ENCODE assay signal across 4 fruit fly cellular contexts in the genomic region with DNA sequence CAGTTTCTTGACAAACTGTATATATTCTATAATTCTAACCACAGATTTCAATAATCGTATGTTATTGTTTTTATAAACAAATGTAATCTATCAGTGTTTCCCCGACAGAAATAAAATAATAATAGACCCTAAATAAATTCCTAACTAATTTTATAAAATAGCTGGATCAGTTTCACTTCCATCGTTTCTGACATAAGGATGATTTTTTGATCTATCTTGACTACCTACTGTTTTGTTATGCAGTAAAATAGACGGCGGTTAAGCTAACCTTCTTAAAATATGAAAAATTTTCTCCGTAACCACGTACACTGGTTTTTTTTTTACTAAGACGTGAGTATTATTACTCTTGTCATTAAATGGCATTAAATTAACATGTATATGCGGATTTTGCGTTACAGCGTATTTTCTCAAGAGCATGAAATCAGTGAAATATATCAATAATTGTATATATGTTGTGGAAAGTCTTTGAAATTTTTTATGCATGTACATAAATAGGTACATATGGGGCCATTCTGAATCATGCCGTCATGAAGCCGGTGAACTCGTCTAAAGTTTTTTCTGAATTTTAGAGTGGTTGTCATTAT.
A peak's percentile ranks its signal among the peaks of the same experiment; 100 is the strongest.
TF ChIP-seq lines count a peak whose summit lies in the region.

No protein-coding gene starts in this region.

- TF ChIP-seq CTCF in whole organism, embryonic (GFP tag; optimal IDR thresholded peaks at IDR 0.05; lab: Kevin White, UChicago): no peak

TF ChIP-seq in whole organism, adult, 20 proteins besides CTCF, POLR2A, EP300 and RAD21:
- no peak for TF ChIP-seq Clk (GFP tag; optimal IDR thresholded peaks at IDR 0.05; lab: Kevin White, UChicago)
- TF ChIP-seq CG33017 (tag; optimal IDR thresholded peaks at IDR 0.05; lab: Kevin White, UChicago): no peak
- peak; percentile 55 for TF ChIP-seq kay (GFP tag; lab: Kevin White, UChicago; ENCODE audit: borderline replicate concordance)
- TF ChIP-seq pad (GFP tag; optimal IDR thresholded peaks at IDR 0.05; lab: Kevin White, UChicago): no peak
- TF ChIP-seq Hr96 (GFP tag; optimal IDR thresholded peaks at IDR 0.05; lab: Kevin White, UChicago): no peak
- no peak for TF ChIP-seq toe (GFP tag; optimal IDR thresholded peaks at IDR 0.05; lab: Kevin White, UChicago)
- no peak for TF ChIP-seq Crg-1 (GFP tag; optimal IDR thresholded peaks at IDR 0.05; lab: Kevin White, UChicago)
- TF ChIP-seq CG1620 (GFP tag; optimal IDR thresholded peaks at IDR 0.05; lab: Kevin White, UChicago): no peak
- TF ChIP-seq tj (GFP tag; optimal IDR thresholded peaks at IDR 0.05; lab: Kevin White, UChicago): no peak
- no peak for TF ChIP-seq cic (GFP tag; optimal IDR thresholded peaks at IDR 0.05; lab: Kevin White, UChicago)
- TF ChIP-seq CG7101 (tag; optimal IDR thresholded peaks at IDR 0.05; lab: Kevin White, UChicago): no peak
- no peak for TF ChIP-seq cnc (optimal IDR thresholded peaks at IDR 0.05; lab: Kevin White, UChicago)
- TF ChIP-seq CG5204 (GFP tag; optimal IDR thresholded peaks at IDR 0.05; lab: Kevin White, UChicago): no peak
- TF ChIP-seq CG14711 (tag; optimal IDR thresholded peaks at IDR 0.05; lab: Kevin White, UChicago): no peak
- TF ChIP-seq bab1 (GFP tag; optimal IDR thresholded peaks at IDR 0.05; lab: Kevin White, UChicago): peak; percentile 31

TF ChIP-seq in whole organism, embryonic, 481 proteins besides CTCF, POLR2A, EP300 and RAD21 (continues in another document):
- TF ChIP-seq CG10462 (GFP tag; optimal IDR thresholded peaks at IDR 0.05; lab: Kevin White, UChicago): no peak
- no peak for TF ChIP-seq chn (GFP tag; optimal IDR thresholded peaks at IDR 0.05; lab: Kevin White, UChicago)
- peak; percentile 20 for TF ChIP-seq Lhr (GFP tag; optimal IDR thresholded peaks at IDR 0.05; lab: Kevin White, UChicago)
- peak in 1 of 2 experiments; percentile 2 for TF ChIP-seq eve (GFP tag; optimal IDR thresholded peaks at IDR 0.05; lab: Kevin White, UChicago)
- peak; percentile 97 for TF ChIP-seq CG1024 (GFP tag; IDR thresholded peaks at IDR 0.05; lab: Robert Waterston, UW)
- no peak for TF ChIP-seq Elba2 (GFP tag; optimal IDR thresholded peaks at IDR 0.05; lab: Kevin White, UChicago)
- peak; percentile 97 for TF ChIP-seq ssp (GFP tag; IDR thresholded peaks at IDR 0.05; lab: Robert Waterston, UW)
- TF ChIP-seq CG14667 (GFP tag; IDR thresholded peaks at IDR 0.05; lab: Robert Waterston, UW): peak; percentile 39; the same call in 1 of the 2 replicates
- no peak for TF ChIP-seq CG8290 (GFP tag; optimal IDR thresholded peaks at IDR 0.05; lab: Kevin White, UChicago)
- TF ChIP-seq CG8290 (tag; optimal IDR thresholded peaks at IDR 0.05; lab: Kevin White, UChicago): peak in 1 of 2 experiments; percentile 12
- TF ChIP-seq sqz (GFP tag; optimal IDR thresholded peaks at IDR 0.05; lab: Kevin White, UChicago): peak; percentile 38
- no peak for TF ChIP-seq CG2129 (GFP tag; IDR thresholded peaks at IDR 0.05; lab: Robert Waterston, UW; ENCODE audit: partially characterized antibody)
- TF ChIP-seq vfl (GFP tag; optimal IDR thresholded peaks at IDR 0.05; lab: Kevin White, UChicago): no peak
- no peak for TF ChIP-seq oc (tag; optimal IDR thresholded peaks at IDR 0.05; lab: Kevin White, UChicago)
- TF ChIP-seq aop (GFP tag; IDR thresholded peaks at IDR 0.05; lab: Robert Waterston, UW): no peak
- no peak for TF ChIP-seq CG7271 (tag; optimal IDR thresholded peaks at IDR 0.05; lab: Kevin White, UChicago)
- TF ChIP-seq CG11696 (GFP tag; IDR thresholded peaks at IDR 0.05; lab: Robert Waterston, UW): no peak
- TF ChIP-seq tio (GFP tag; optimal IDR thresholded peaks at IDR 0.05; lab: Kevin White, UChicago): no peak
- TF ChIP-seq CG4617 (GFP tag; optimal IDR thresholded peaks at IDR 0.05; lab: Kevin White, UChicago; ENCODE audit: borderline replicate concordance): peak; percentile 41
- peak; percentile 82 for TF ChIP-seq CG11723 (GFP tag; optimal IDR thresholded peaks at IDR 0.05; lab: Kevin White, UChicago)
- TF ChIP-seq kay (GFP tag; optimal IDR thresholded peaks at IDR 0.05; lab: Kevin White, UChicago): no peak
- no peak for TF ChIP-seq Ada2b (GFP tag; IDR thresholded peaks at IDR 0.05; lab: Robert Waterston, UW)
- no peak for TF ChIP-seq B-H2 (GFP tag; optimal IDR thresholded peaks at IDR 0.05; lab: Kevin White, UChicago)
- no peak for TF ChIP-seq CG15269 (tag; optimal IDR thresholded peaks at IDR 0.05; lab: Kevin White, UChicago)

TF ChIP-seq in whole organism, prepupa, 60 proteins besides CTCF, POLR2A, EP300 and RAD21:
- TF ChIP-seq CG1621 (tag; optimal IDR thresholded peaks at IDR 0.05; lab: Kevin White, UChicago): no peak
- peak; percentile 0 for TF ChIP-seq pdm3 (GFP tag; optimal IDR thresholded peaks at IDR 0.05; lab: Kevin White, UChicago)
- TF ChIP-seq fd85E (GFP tag; optimal IDR thresholded peaks at IDR 0.05; lab: Kevin White, UChicago): no peak
- TF ChIP-seq svp (GFP tag; lab: Kevin White, UChicago): peak; percentile 45

TF ChIP-seq in whole organism, wandering third instar larva, 38 proteins besides CTCF, POLR2A, EP300 and RAD21:
- TF ChIP-seq Dfd (GFP tag; optimal IDR thresholded peaks at IDR 0.05; lab: Kevin White, UChicago) (no peak), CG32264 (GFP tag; optimal IDR thresholded peaks at IDR 0.05; lab: Kevin White, UChicago) (no peak), Hr78 (GFP tag; optimal IDR thresholded peaks at IDR 0.05; lab: Kevin White, UChicago) (no peak), CG9705 (GFP tag; optimal IDR thresholded peaks at IDR 0.05; lab: Kevin White, UChicago) (no peak), ey (GFP tag; optimal IDR thresholded peaks at IDR 0.05; lab: Kevin White, UChicago) (no peak), brk (GFP tag; optimal IDR thresholded peaks at IDR 0.05; lab: Kevin White, UChicago) (no peak), h (GFP tag; optimal IDR thresholded peaks at IDR 0.05; lab: Kevin White, UChicago) (no peak), woc (GFP tag; optimal IDR thresholded peaks at IDR 0.05; lab: Kevin White, UChicago) (peak; percentile 62), Jra (GFP tag; optimal IDR thresholded peaks at IDR 0.05; lab: Kevin White, UChicago) (peak; percentile 1)
TF ChIP-seq in whole organism, wandering third instar larva: peak in this region for 2.
